Fruit fly (Drosophila melanogaster) ovary, adult (tissue): ENCODE results near the gene CG9555.

Source experiments
- CG17801 ChIP-seq: fragments of 200-800 bp; optimal IDR thresholded peaks from 2 replicates; lab custom pipeline; 2019; ENCODE audit warnings: missing biosample characterization, mild to moderate bottlenecking, missing genetic modification characterization, moderate library complexity; ENCODE audit not compliant: partially characterized antibody

CG9555 gene

DNA sequence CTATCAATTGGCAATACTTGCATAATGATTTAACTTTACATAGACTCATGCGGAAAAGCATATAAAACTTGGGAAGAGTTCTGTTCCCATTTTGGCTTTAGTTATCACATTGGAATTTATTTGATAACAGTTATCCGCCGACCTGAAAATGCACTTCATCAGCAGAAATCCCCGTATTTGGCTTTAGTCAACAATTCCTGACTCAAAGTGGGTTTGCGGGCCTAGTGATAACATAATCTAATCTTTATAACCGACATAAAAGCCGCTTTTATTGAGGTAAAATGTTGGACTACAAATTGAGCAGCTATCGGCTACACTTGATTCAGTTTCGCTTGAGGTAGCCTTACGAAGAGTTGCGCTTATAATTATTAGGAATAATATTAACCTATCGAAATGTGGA lies 18.7 kb downstream of the CG9555 start, which contains the start of gene CG9568:
Gene CG9568 (plus strand): TSS at position 317 of the 400 bp plus-strand sequence.
- TF ChIP-seq CG17801 (GFP tag; lab: Kevin White, UChicago): no peak

DNA sequence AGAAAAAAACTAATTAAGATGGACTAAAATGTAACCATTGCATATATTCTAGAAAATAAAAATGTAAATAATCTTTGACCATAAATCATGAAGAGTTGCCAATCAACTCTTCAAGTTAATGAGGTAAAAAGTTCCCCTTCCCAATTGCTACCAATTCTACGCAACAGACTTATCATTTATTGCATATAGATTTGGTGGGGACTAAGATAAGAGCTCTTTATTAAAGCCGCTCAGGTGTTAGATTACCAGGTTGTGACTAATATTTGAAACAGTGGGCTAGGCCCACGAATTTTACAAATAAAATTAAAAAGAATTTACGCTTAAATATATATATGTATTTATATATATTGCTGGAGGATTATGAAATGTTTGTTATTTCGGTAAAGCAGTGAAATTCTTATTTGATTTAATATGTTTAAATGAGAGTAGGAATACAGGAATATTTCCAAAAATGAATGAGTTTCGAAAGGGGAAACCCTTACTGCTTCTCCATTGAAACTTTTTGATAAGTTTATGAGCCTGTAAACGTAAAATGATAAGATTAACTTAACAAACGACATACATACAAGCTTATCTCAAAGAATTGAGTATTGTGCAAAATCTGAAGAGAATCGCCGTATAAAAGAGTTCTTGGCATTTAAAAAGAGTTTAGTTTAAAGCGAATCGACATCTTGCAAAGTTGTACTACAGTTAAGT lies 20.2 kb downstream of the CG9555 start, which contains the start of gene CG13102:
Gene CG13102 (plus strand): TSS at position 646 of the 696 bp plus-strand sequence.
- no peak for TF ChIP-seq CG17801 (GFP tag; lab: Kevin White, UChicago)

DNA sequence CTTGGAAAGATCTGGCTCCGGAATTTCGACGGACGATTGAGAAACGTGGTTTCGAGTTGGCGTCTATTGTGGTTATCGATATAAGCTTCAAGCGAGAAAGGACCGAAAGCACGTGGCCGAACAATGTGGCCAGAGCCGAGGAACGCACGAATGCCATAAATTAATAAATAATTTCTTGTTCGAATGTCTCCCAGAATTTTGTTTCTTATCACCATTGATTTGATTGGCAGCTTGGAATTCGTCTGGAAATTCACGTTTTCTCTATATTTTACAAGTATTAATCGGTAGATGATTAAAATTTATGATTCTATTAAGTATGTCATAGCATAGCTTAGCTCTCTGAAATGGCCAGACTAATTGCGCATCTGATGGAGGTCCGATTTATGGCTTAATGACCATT lies 22.4 kb downstream of the CG9555 start, which contains the start of gene Rcd-1r:
Gene Rcd-1r (minus strand): TSS at position 101 of the 400 bp plus-strand sequence.
- no peak for TF ChIP-seq CG17801 (GFP tag; lab: Kevin White, UChicago)

DNA sequence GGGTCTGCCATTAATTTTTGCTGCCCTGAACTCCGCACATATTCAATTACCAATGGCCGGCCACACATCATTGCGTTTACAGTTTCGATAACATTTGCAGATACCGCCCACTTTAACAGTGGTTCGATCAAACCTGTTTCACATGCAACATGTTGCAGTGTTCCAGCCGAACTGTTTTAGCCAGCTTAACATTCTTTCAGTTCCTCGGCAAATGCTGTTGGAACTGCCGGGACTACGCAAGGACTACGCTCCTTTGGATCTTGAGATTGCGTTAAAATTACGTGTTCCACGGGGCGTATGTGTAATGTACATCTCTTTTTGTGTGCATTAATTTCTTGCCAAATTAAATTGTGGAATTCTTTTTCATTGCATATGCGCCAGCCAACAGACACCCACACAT lies 27.9 kb downstream of the CG9555 start:
- TF ChIP-seq CG17801 (GFP tag; lab: Kevin White, UChicago): no peak

DNA sequence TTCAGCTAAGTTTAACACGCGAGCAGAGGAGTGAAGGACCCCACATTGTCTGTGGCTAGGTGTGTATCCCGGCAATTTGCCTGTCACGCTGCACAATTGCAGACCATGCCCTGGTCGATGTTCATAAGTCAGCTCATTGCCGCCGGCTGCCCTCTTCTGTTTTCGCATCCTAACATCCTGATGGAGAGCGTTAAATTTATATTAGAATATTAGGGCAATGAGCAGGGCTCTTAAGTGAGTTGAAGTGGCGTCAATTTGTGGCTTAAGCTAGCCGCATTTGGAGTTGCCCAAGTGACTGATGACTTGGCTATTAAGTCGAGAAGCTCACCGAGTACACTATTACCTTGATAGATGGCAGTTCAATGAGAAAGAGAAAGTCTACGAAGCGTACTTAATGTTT lies 34.6 kb downstream of the CG9555 start:
- TF ChIP-seq CG17801 (GFP tag; lab: Kevin White, UChicago): no peak

DNA sequence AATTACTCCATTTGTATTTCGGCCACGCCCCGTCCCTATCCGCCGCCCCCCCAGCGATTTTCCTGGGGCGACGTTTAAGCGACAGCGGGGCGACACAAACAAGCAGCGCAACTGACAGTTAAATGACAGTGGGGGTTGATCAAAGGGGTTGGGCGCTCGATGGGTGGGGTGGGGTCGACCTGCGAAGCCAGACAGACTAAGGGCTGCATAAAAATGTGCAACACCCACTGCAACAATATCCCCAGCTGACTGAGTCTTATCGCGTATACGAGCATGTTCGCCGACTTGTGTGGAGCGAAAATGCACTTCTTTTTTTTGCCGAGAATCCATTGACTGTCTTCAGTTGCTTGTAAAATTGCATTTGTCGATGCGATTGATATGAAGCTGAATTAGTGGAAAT lies 40.2 kb downstream of the CG9555 start, which contains the start of gene CG9582:
Gene CG9582 (minus strand): TSS at position 101 of the 400 bp plus-strand sequence.
- no peak for TF ChIP-seq CG17801 (GFP tag; lab: Kevin White, UChicago)
